Worm (Caenorhabditis elegans) whole organism, L4 larva: ENCODE results near the gene srgp-1.
A peak's percentile ranks its signal among the peaks of the same experiment; 100 is the strongest.

Experiments
- D1046.2 ChIP-seq: fragments of 200-800 bp; sonication (Bioruptor generic); IDR thresholded peaks from 2 replicates; pipeline ENCODE4 v1.3.6; 2022; ENCODE audit warnings: missing genetic modification characterization, missing compliant biosample characterization
- F26F4.8 ChIP-seq: fragments of 200-800 bp; sonication (Bioruptor generic); conservative IDR thresholded peaks from 2 replicates; pipeline ENCODE4 v1.3.6; 2022; ENCODE audit warnings: missing genetic modification characterization, missing compliant biosample characterization
- T26A8.4 ChIP-seq: fragments of 200-800 bp; sonication (Bioruptor generic); IDR thresholded peaks from 2 replicates; pipeline ENCODE4 v1.3.6; 2022; ENCODE audit warnings: missing genetic modification characterization, missing compliant biosample characterization
- Y48G9A.11 ChIP-seq: fragments of 200-800 bp; sonication (Bioruptor generic); IDR thresholded peaks from 2 replicates; pipeline ENCODE4 v1.3.6; 2022; ENCODE audit warnings: missing genetic modification reagents, missing genetic modification characterization, missing compliant biosample characterization
- Y5F2A.4 ChIP-seq: fragments of 200-800 bp; sonication (Bioruptor generic); optimal IDR thresholded peaks from 2 replicates; lab custom pipeline; 2018; ENCODE audit warnings: mild to moderate bottlenecking, missing genetic modification characterization, missing compliant biosample characterization
- Y75B8A.6 ChIP-seq: fragments of 200-800 bp; sonication (Bioruptor generic); IDR thresholded peaks from 2 replicates; pipeline ENCODE4 v1.3.6; 2022; ENCODE audit warnings: missing genetic modification reagents, missing genetic modification characterization, missing compliant biosample characterization
- ZK546.5 ChIP-seq, 2 experiments: sonication (generic microtip); optimal IDR thresholded peaks; 2 replicates each; lab custom pipeline; 2017; ENCODE audit warnings: missing biosample characterization in 2 of 2, missing genetic modification characterization in 2 of 2
- ama-1 ChIP-seq: fragments of 150-350 bp; optimal IDR thresholded peaks from 2 replicates; lab custom pipeline; 2014; ENCODE audit warnings: inconsistent platforms, mixed read lengths
- attf-4 ChIP-seq: sonication (generic microtip); optimal IDR thresholded peaks from 3 replicates; lab custom pipeline; 2017; ENCODE audit warnings: missing biosample characterization, missing genetic modification characterization
- ceh-20 ChIP-seq: fragments of 200-800 bp; sonication (Bioruptor generic); IDR thresholded peaks from 2 replicates; pipeline ENCODE4 v1.3.6; 2022; ENCODE audit warnings: missing genetic modification reagents, missing genetic modification characterization, missing compliant biosample characterization
- ceh-44 ChIP-seq: fragments of 200-800 bp; sonication (Bioruptor generic); IDR thresholded peaks from 2 replicates; pipeline ENCODE4 v1.3.6; 2022; ENCODE audit warnings: missing genetic modification reagents, missing genetic modification characterization, missing compliant biosample characterization
- dmd-9 ChIP-seq: fragments of 200-800 bp; sonication (Bioruptor generic); IDR thresholded peaks from 2 replicates; pipeline ENCODE4 v1.3.6; 2022; ENCODE audit warnings: missing genetic modification reagents, missing genetic modification characterization, missing compliant biosample characterization
- dpl-1 ChIP-seq: fragments of 150-350 bp; optimal IDR thresholded peaks from 2 replicates; lab custom pipeline; 2014; ENCODE audit warnings: missing biosample characterization, missing genetic modification reagents, missing genetic modification characterization
- duxl-1 ChIP-seq: sonication (generic microtip); optimal IDR thresholded peaks from 2 replicates; lab custom pipeline; 2016; ENCODE audit warnings: mild to moderate bottlenecking, missing genetic modification characterization, moderate library complexity, missing compliant biosample characterization; ENCODE audit not compliant: poor library complexity
- dve-1 ChIP-seq: sonication (generic microtip); optimal IDR thresholded peaks from 2 replicates; lab custom pipeline; 2017; ENCODE audit warnings: antibody characterized with exemption, mild to moderate bottlenecking, missing genetic modification characterization, missing compliant biosample characterization; ENCODE audit not compliant: insufficient read depth
- egl-43 ChIP-seq: fragments of 200-800 bp; sonication (Bioruptor generic); IDR thresholded peaks from 2 replicates; pipeline ENCODE4 v1.3.6; 2022; ENCODE audit warnings: missing genetic modification reagents, missing genetic modification characterization, missing compliant biosample characterization
- fkh-10 ChIP-seq: fragments of 150-350 bp; optimal IDR thresholded peaks from 2 replicates; lab custom pipeline; 2014; ENCODE audit warnings: missing biosample characterization, missing genetic modification reagents, missing genetic modification characterization
- gei-8 ChIP-seq: fragments of 200-800 bp; sonication (Bioruptor generic); optimal IDR thresholded peaks from 2 replicates; lab custom pipeline; 2018; ENCODE audit warnings: mild to moderate bottlenecking, missing genetic modification characterization, missing compliant biosample characterization
- hif-1 ChIP-seq, 2 experiments: sonication (generic microtip); optimal IDR thresholded peaks; 2 replicates each; lab custom pipeline; 2016 to 2017; ENCODE audit warnings: missing compliant biosample characterization in 2 of 2, missing genetic modification characterization in 2 of 2, missing genetic modification reagents in 2 of 2, missing genotype in 2 of 2, mild to moderate bottlenecking in 1 of 2
- hlh-30 ChIP-seq: sonication (generic microtip); optimal IDR thresholded peaks from 2 replicates; lab custom pipeline; 2017; ENCODE audit warnings: antibody characterized with exemption, mild to moderate bottlenecking, missing genetic modification characterization, missing compliant biosample characterization; ENCODE audit not compliant: insufficient read depth
- jun-1 ChIP-seq: fragments of 150-350 bp; optimal IDR thresholded peaks from 2 replicates; lab custom pipeline; 2014; ENCODE audit warnings: missing biosample characterization, missing genetic modification reagents, missing genetic modification characterization
- lim-7 ChIP-seq: fragments of 200-800 bp; sonication (Bioruptor generic); IDR thresholded peaks from 2 replicates; pipeline ENCODE4 v1.3.6; 2022; ENCODE audit warnings: missing genetic modification characterization, missing compliant biosample characterization
- lin-1 ChIP-seq: fragments of 200-800 bp; sonication (Bioruptor generic); IDR thresholded peaks from 2 replicates; pipeline ENCODE4 v1.3.6; 2022; ENCODE audit warnings: missing genetic modification reagents, missing genetic modification characterization, missing compliant biosample characterization
- lin-13 ChIP-seq: fragments of 150-350 bp; optimal IDR thresholded peaks from 2 replicates; lab custom pipeline; 2014; ENCODE audit warnings: missing biosample characterization, missing genetic modification reagents, missing genetic modification characterization
- lin-29 ChIP-seq: fragments of 200-800 bp; sonication (Bioruptor generic); IDR thresholded peaks from 2 replicates; pipeline ENCODE4 v1.3.6; 2022; ENCODE audit warnings: missing genetic modification reagents, missing genetic modification characterization, missing compliant biosample characterization
- lir-3 ChIP-seq: sonication (generic microtip); optimal IDR thresholded peaks from 2 replicates; lab custom pipeline; 2016; ENCODE audit warnings: mild to moderate bottlenecking, missing genetic modification characterization, missing compliant biosample characterization
- lsy-2 ChIP-seq, 2 experiments: fragments of 150-350 bp in 1 of 2; sonication (generic microtip) in 1 of 2; optimal IDR thresholded peaks; 2 replicates each; lab custom pipeline; 2014 to 2017; ENCODE audit warnings: missing biosample characterization in 2 of 2, missing genetic modification characterization in 2 of 2
- madf-5 ChIP-seq, 2 experiments: fragments of 200-800 bp; sonication (Bioruptor generic); IDR thresholded peaks; 2 replicates each; pipeline ENCODE4 v1.3.6; 2022; ENCODE audit warnings: missing compliant biosample characterization in 2 of 2, missing genetic modification characterization in 2 of 2
- mdl-1 ChIP-seq, 2 experiments: fragments of 150-350 bp in 1 of 2; sonication (generic microtip) in 1 of 2; optimal IDR thresholded peaks; 2 replicates each; lab custom pipeline; 2014 to 2017; ENCODE audit warnings: missing biosample characterization in 2 of 2, missing genetic modification characterization in 2 of 2
- mdt-29 ChIP-seq: fragments of 200-800 bp; sonication (Bioruptor generic); IDR thresholded peaks from 2 replicates; pipeline ENCODE4 v1.3.6; 2022; ENCODE audit warnings: missing genetic modification reagents, missing genetic modification characterization, missing compliant biosample characterization
- mes-2 ChIP-seq: sonication (generic microtip); optimal IDR thresholded peaks from 2 replicates; lab custom pipeline; 2016; ENCODE audit warnings: missing genotype, mild to moderate bottlenecking, missing genetic modification characterization, missing compliant biosample characterization; ENCODE audit not compliant: poor library complexity, severe bottlenecking
- nhr-10 ChIP-seq: fragments of 150-350 bp; optimal IDR thresholded peaks from 2 replicates; lab custom pipeline; 2014; ENCODE audit warnings: missing biosample characterization, missing genetic modification characterization
- nhr-102 ChIP-seq: sonication (generic microtip); optimal IDR thresholded peaks from 2 replicates; lab custom pipeline; 2016; ENCODE audit warnings: mild to moderate bottlenecking, missing genetic modification characterization, moderate library complexity, missing compliant biosample characterization
- nhr-111 ChIP-seq: fragments of 200-800 bp; sonication (Bioruptor generic); optimal IDR thresholded peaks from 2 replicates; lab custom pipeline; 2018; ENCODE audit warnings: mild to moderate bottlenecking, missing genetic modification characterization, missing compliant biosample characterization
- nhr-237 ChIP-seq: sonication (generic microtip); optimal IDR thresholded peaks from 2 replicates; lab custom pipeline; 2017; ENCODE audit warnings: missing biosample characterization, missing genetic modification characterization
- nhr-25 ChIP-seq: sonication (generic microtip); optimal IDR thresholded peaks from 2 replicates; lab custom pipeline; 2017; ENCODE audit warnings: missing genetic modification characterization, mild to moderate bottlenecking, missing compliant biosample characterization, antibody characterized with exemption, moderate library complexity, borderline replicate concordance; ENCODE audit not compliant: insufficient read depth
- nhr-28 ChIP-seq: fragments of 150-350 bp; optimal IDR thresholded peaks from 2 replicates; lab custom pipeline; 2014; ENCODE audit warnings: missing biosample characterization, missing genetic modification characterization
- nhr-48 ChIP-seq: sonication (generic microtip); optimal IDR thresholded peaks from 2 replicates; lab custom pipeline; 2016; ENCODE audit warnings: mild to moderate bottlenecking, missing genetic modification characterization, missing compliant biosample characterization
- nhr-6 ChIP-seq: fragments of 150-350 bp; optimal IDR thresholded peaks from 2 replicates; lab custom pipeline; 2014; ENCODE audit warnings: missing biosample characterization, missing genetic modification characterization
- nhr-76 ChIP-seq: fragments of 150-350 bp; optimal IDR thresholded peaks from 2 replicates; lab custom pipeline; 2014; ENCODE audit warnings: missing biosample characterization, missing genetic modification characterization
- nhr-77 ChIP-seq: fragments of 150-350 bp; optimal IDR thresholded peaks from 2 replicates; lab custom pipeline; 2014; ENCODE audit warnings: missing biosample characterization, missing genetic modification characterization
- set-16 ChIP-seq: fragments of 200-800 bp; sonication (Bioruptor generic); IDR thresholded peaks from 2 replicates; pipeline ENCODE4 v1.3.6; 2022; ENCODE audit warnings: missing genetic modification reagents, missing genetic modification characterization, missing compliant biosample characterization
- snpc-4 ChIP-seq: fragments of 150-350 bp; optimal IDR thresholded peaks from 2 replicates; lab custom pipeline; 2014; ENCODE audit warnings: missing biosample characterization, missing genetic modification characterization
- spr-1 ChIP-seq: sonication (generic microtip); optimal IDR thresholded peaks from 2 replicates; lab custom pipeline; 2016; ENCODE audit warnings: mild to moderate bottlenecking, missing genetic modification characterization, missing compliant biosample characterization
- zip-11 ChIP-seq: fragments of 200-800 bp; sonication (Bioruptor generic); IDR thresholded peaks from 2 replicates; pipeline ENCODE4 v1.3.6; 2022; ENCODE audit warnings: missing genetic modification characterization, missing compliant biosample characterization
- zip-2 ChIP-seq: fragments of 150-350 bp; optimal IDR thresholded peaks from 2 replicates; lab custom pipeline; 2014; ENCODE audit warnings: missing biosample characterization, missing genetic modification characterization
- ztf-11 ChIP-seq: fragments of 150-350 bp; optimal IDR thresholded peaks from 2 replicates; lab custom pipeline; 2014; ENCODE audit warnings: missing biosample characterization, missing genetic modification characterization

The srgp-1 gene

ce11 chrIV:11592820-11593219 lies 22.5 kb downstream of the srgp-1 start (continued):
- TF ChIP-seq nhr-111 (GFP tag; lab: Kevin White, UChicago) (no peak), ceh-20 (GFP tag; lab: Robert Waterston, UW) (0 out of 2 replicates have a peak, but pooled peaks have one; percentile 14), madf-5 (GFP tag; IDR thresholded peaks at IDR 0.05; lab: Robert Waterston, UW) (no peak), mes-2 (tag; lab: Kevin White, UChicago) (peak; percentile 95), hif-1 (tag; optimal IDR thresholded peaks at IDR 0.05; lab: Kevin White, UChicago) (peak in 1 of 2 experiments; percentile 64)

ce11 chrIV:11593415-11594190 lies 23.3 kb downstream of the srgp-1 start, which contains the start of gene F40F11.3:
F40F11.3 (minus strand) TSS chrIV:11594003.
- TF ChIP-seq set-16 (GFP tag; lab: Robert Waterston, UW): no peak
- TF ChIP-seq lsy-2 (tag; optimal IDR thresholded peaks at IDR 0.05; lab: Kevin White, UChicago): peak; percentile 78 to 91
- TF ChIP-seq nhr-102 (tag; lab: Kevin White, UChicago): peak; percentile 34
- TF ChIP-seq nhr-25: peak; percentile 38
- no peak for TF ChIP-seq lin-13 (GFP tag; lab: Kevin White, UChicago)
- TF ChIP-seq ceh-44 (GFP tag; lab: Robert Waterston, UW): 0 out of 2 replicates have a peak, but pooled peaks have one; percentile 8
- no peak for TF ChIP-seq Y75B8A.6 (GFP tag; lab: Robert Waterston, UW)
- TF ChIP-seq ztf-11: no peak
- peak; percentile 36 to 85 for TF ChIP-seq mdl-1 (tag; optimal IDR thresholded peaks at IDR 0.05; lab: Kevin White, UChicago)
- peak; percentile 33; the same call in 1 of the 2 replicates for TF ChIP-seq dmd-9 (GFP tag; lab: Robert Waterston, UW)
- no peak for TF ChIP-seq nhr-76 (tag; lab: Kevin White, UChicago)
- TF ChIP-seq Y48G9A.11 (GFP tag; lab: Robert Waterston, UW): no peak
- TF ChIP-seq dve-1: peak; percentile 85
- TF ChIP-seq hlh-30 (tag; lab: Kevin White, UChicago): peak; percentile 94
- TF ChIP-seq spr-1 (tag; lab: Kevin White, UChicago): peak; percentile 55
- no peak for TF ChIP-seq nhr-10
- TF ChIP-seq D1046.2 (GFP tag; lab: Robert Waterston, UW): no peak; the same call in 1 of the 2 replicates
- TF ChIP-seq snpc-4 (tag; lab: Kevin White, UChicago): no peak
- TF ChIP-seq lim-7 (GFP tag; lab: Robert Waterston, UW): peak; percentile 71; the same call in 1 of the 2 replicates
- peak; percentile 59 for TF ChIP-seq gei-8 (GFP tag; lab: Kevin White, UChicago)
- TF ChIP-seq jun-1 (tag; lab: Kevin White, UChicago): peak; percentile 28
- TF ChIP-seq nhr-237 (tag; lab: Kevin White, UChicago): no peak
- peak; percentile 74 for TF ChIP-seq T26A8.4 (GFP tag; lab: Robert Waterston, UW)
- TF ChIP-seq egl-43 (GFP tag; lab: Robert Waterston, UW): peak; percentile 47; the same call in 1 of the 2 replicates
- TF ChIP-seq fkh-10 (GFP tag; lab: Kevin White, UChicago): peak; percentile 81
- TF ChIP-seq attf-4 (tag; lab: Kevin White, UChicago): peak; percentile 38
- TF ChIP-seq ZK546.5 (tag; optimal IDR thresholded peaks at IDR 0.05; lab: Kevin White, UChicago): peak in 1 of 2 experiments; percentile 17
- TF ChIP-seq lin-29 (GFP tag; lab: Robert Waterston, UW): no peak
- peak; percentile 69 for TF ChIP-seq nhr-6 (tag; lab: Kevin White, UChicago)
- peak; percentile 83 for TF ChIP-seq mes-2 (tag; lab: Kevin White, UChicago)
- TF ChIP-seq nhr-77 (tag; lab: Kevin White, UChicago): peak; percentile 17
- peak; percentile 77 for TF ChIP-seq duxl-1 (tag; lab: Kevin White, UChicago)
- TF ChIP-seq lin-1 (GFP tag; lab: Robert Waterston, UW): no peak; the same call in 1 of the 2 replicates
- no peak for TF ChIP-seq zip-2 (tag; lab: Kevin White, UChicago)
- TF ChIP-seq nhr-48: peak; percentile 65
- no peak for TF ChIP-seq Y5F2A.4
- no peak; the same call in 1 of the 2 replicates for TF ChIP-seq mdt-29
- no peak for TF ChIP-seq zip-11 (GFP tag; lab: Robert Waterston, UW)
- TF ChIP-seq lir-3 (tag; lab: Kevin White, UChicago): no peak
- no peak for TF ChIP-seq ama-1 (lab: Kevin White, UChicago)
- no peak for TF ChIP-seq F26F4.8 (GFP tag; lab: Robert Waterston, UW)
- peak; percentile 85 for TF ChIP-seq nhr-28 (tag; lab: Kevin White, UChicago)
- TF ChIP-seq dpl-1 (GFP tag; lab: Kevin White, UChicago): peak; percentile 57
